Worm (Caenorhabditis elegans) whole organism, late embryonic: ENCODE results near the gene F16G10.9.

Experiments used
- ama-1 ChIP-seq: fragments of 150-350 bp; optimal IDR thresholded peaks from 2 replicates; lab custom pipeline; 2014
- ceh-48 ChIP-seq: sonication (generic microtip); optimal IDR thresholded peaks from 2 replicates; lab custom pipeline; 2016; ENCODE audit warnings: missing genetic modification characterization, inconsistent platforms, missing compliant biosample characterization
- gmeb-2 ChIP-seq: sonication (generic microtip); optimal IDR thresholded peaks from 2 replicates; lab custom pipeline; 2016; ENCODE audit warnings: missing genetic modification characterization, inconsistent platforms, missing compliant biosample characterization
- nfya-1 ChIP-seq: sonication (generic microtip); optimal IDR thresholded peaks from 2 replicates; lab custom pipeline; 2017; ENCODE audit warnings: missing genetic modification characterization, mild to moderate bottlenecking, missing compliant biosample characterization, antibody characterized with exemption, moderate library complexity
- nhr-11 ChIP-seq: fragments of 150-350 bp; optimal IDR thresholded peaks from 2 replicates; lab custom pipeline; 2014; ENCODE audit warnings: missing biosample characterization, missing genetic modification characterization
- odd-2 ChIP-seq: sonication (generic microtip); optimal IDR thresholded peaks from 2 replicates; lab custom pipeline; 2017; ENCODE audit warnings: antibody characterized with exemption, mild to moderate bottlenecking, missing genetic modification characterization, missing compliant biosample characterization
- ref-2 ChIP-seq: sonication (generic microtip); optimal IDR thresholded peaks from 2 replicates; lab custom pipeline; 2016; ENCODE audit warnings: missing genetic modification characterization, missing compliant biosample characterization
- tbx-7 ChIP-seq: sonication (generic microtip); optimal IDR thresholded peaks from 2 replicates; lab custom pipeline; 2016; ENCODE audit warnings: missing genotype, missing genetic modification characterization, missing compliant biosample characterization
- unc-3 ChIP-seq, 2 experiments: fragments of 200-800 bp in 1 of 2; sonication (Bioruptor generic) in 1 of 2; sonication (generic microtip) in 1 of 2; conservative IDR thresholded peaks in 1 of 2; optimal IDR thresholded peaks in 1 of 2; 2 replicates each; pipeline versions ENCODE4 v1.3.6 to Lab custom; 2016 to 2022; ENCODE audit warnings: missing compliant biosample characterization in 2 of 2, missing genetic modification characterization in 2 of 2, missing genetic modification reagents in 1 of 2

ce11 chrII:2359965-2360364 is 25.4 kb downstream of the F16G10.9 start, which contains the start of gene F43C11.16:
- TF ChIP-seq ceh-48 (tag; lab: Kevin White, UChicago) = no peak
- TF ChIP-seq odd-2 (tag; lab: Kevin White, UChicago) = no peak
- no peak for TF ChIP-seq ref-2 (tag; lab: Kevin White, UChicago)
- no peak for TF ChIP-seq unc-3 (GFP tag; conservative IDR thresholded peaks at IDR 0.05; lab: Robert Waterston, UW)
- no peak for TF ChIP-seq unc-3 (tag; optimal IDR thresholded peaks at IDR 0.05; lab: Kevin White, UChicago)
- no peak for TF ChIP-seq ama-1
- no peak for TF ChIP-seq nhr-11
- TF ChIP-seq nfya-1 = no peak
- no peak for TF ChIP-seq gmeb-2
- TF ChIP-seq tbx-7 (tag; lab: Kevin White, UChicago) = no peak
